Fruit fly (Drosophila melanogaster): ENCODE measurements around the gene CG43725.

Gene CG43725

DNA sequence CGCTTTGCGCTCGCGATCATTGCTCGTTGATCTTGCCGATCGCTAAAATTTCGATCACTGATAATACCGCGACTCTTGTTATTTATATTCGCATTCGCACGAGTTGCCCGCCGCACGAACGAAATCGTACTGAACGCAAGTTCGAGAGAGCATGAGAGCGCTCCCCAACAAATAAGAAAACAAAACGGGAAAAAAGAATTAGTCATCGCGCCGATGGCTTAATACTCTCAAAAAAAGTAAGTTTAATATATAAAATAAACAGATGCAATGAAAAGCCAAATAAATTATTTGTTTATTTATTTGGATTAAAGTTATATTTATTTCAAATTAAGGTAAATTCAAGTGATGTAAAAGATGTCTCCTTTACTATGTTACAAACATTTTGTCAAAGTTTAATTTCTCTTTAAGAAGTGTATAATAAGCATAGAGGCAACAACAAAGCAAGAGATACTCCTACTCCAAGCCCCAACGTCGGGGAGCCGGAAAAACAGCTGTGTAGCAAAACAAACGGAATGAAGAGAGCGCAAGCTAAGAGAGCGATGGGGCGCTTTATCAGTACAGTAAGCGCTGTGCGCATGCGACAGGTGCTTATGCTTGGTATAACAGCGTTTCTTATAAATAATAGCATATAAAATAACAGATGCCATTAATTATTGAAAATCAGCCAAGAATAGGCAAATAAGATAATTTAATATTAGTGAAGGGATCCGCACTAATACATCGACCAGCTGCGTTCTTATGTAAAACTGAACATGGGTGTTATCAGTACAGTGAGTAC is 17.8 kb upstream of the CG43725 start (continued):
- TF ChIP-seq CG6854 (GFP tag; optimal IDR thresholded peaks at IDR 0.05) = peak; percentile 79
- TF ChIP-seq HmgD (GFP tag; optimal IDR thresholded peaks at IDR 0.05) = no peak
- peak; percentile 92 for TF ChIP-seq CG18262 (tag; optimal IDR thresholded peaks at IDR 0.05)
- no peak for TF ChIP-seq MTF-1 (GFP tag; optimal IDR thresholded peaks at IDR 0.05; ENCODE audit: borderline replicate concordance)
- TF ChIP-seq ash1 (GFP tag; optimal IDR thresholded peaks at IDR 0.05) = no peak
- peak; percentile 94 for TF ChIP-seq sug (tag; optimal IDR thresholded peaks at IDR 0.05)
- peak; percentile 66 for TF ChIP-seq CG1602 (GFP tag; optimal IDR thresholded peaks at IDR 0.05)
- TF ChIP-seq CG2712 (tag; optimal IDR thresholded peaks at IDR 0.05) = peak; percentile 84
- no peak for TF ChIP-seq Ets65A (GFP tag)
- TF ChIP-seq Max (GFP tag; optimal IDR thresholded peaks at IDR 0.05) = peak; percentile 33
- TF ChIP-seq NfI (GFP tag; optimal IDR thresholded peaks at IDR 0.05) = peak; percentile 79
- TF ChIP-seq row (GFP tag; IDR thresholded peaks at IDR 0.05) = peak; percentile 94
- TF ChIP-seq CG9609 (GFP tag; optimal IDR thresholded peaks at IDR 0.05) = peak; percentile 40
- no peak for TF ChIP-seq repo (GFP tag; optimal IDR thresholded peaks at IDR 0.05)
- peak; percentile 91 for TF ChIP-seq dmrt99B (tag; optimal IDR thresholded peaks at IDR 0.05)
- TF ChIP-seq CG6689 (GFP tag; IDR thresholded peaks at IDR 0.05) = peak; percentile 64
- peak; percentile 52; the same call in 1 of the 2 replicates for TF ChIP-seq CG14667 (GFP tag; IDR thresholded peaks at IDR 0.05)
- TF ChIP-seq CG10565 (GFP tag; optimal IDR thresholded peaks at IDR 0.05) = no peak
- TF ChIP-seq wek (GFP tag; optimal IDR thresholded peaks at IDR 0.05) = peak; percentile 23
- TF ChIP-seq crc (GFP tag; optimal IDR thresholded peaks at IDR 0.05) = peak; percentile 36
- TF ChIP-seq onecut (GFP tag; IDR thresholded peaks at IDR 0.05) = peak; percentile 36; the same call in 1 of the 2 replicates
- peak; percentile 99 for TF ChIP-seq D19A (tag; optimal IDR thresholded peaks at IDR 0.05)
- no peak for TF ChIP-seq CG14965 (GFP tag; optimal IDR thresholded peaks at IDR 0.05; ENCODE audit: borderline replicate concordance)
- TF ChIP-seq Doc3 (GFP tag; IDR thresholded peaks at IDR 0.05; ENCODE audit: partially characterized antibody) = no peak
- peak; percentile 62 for TF ChIP-seq CG12104 (GFP tag; optimal IDR thresholded peaks at IDR 0.05)
- peak; percentile 5 for TF ChIP-seq D19B (GFP tag; optimal IDR thresholded peaks at IDR 0.05)
- no peak; the same call in 1 of the 2 replicates for TF ChIP-seq MBD-R2 (GFP tag; IDR thresholded peaks at IDR 0.05)
- TF ChIP-seq pan (optimal IDR thresholded peaks at IDR 0.05) = no peak
- TF ChIP-seq pan (GFP tag; optimal IDR thresholded peaks at IDR 0.05 in 1 of 2, IDR thresholded peaks at IDR 0.05 in 1 of 2) = peak in 1 of 2 experiments; percentile 63
- TF ChIP-seq Rx (GFP tag; IDR thresholded peaks at IDR 0.05) = peak; percentile 65; the same call in 1 of the 2 replicates
- peak; percentile 45 for TF ChIP-seq CG15601 (tag; optimal IDR thresholded peaks at IDR 0.05)
- peak; percentile 42 for TF ChIP-seq ems (GFP tag; optimal IDR thresholded peaks at IDR 0.05)
- TF ChIP-seq peb (GFP tag; IDR thresholded peaks at IDR 0.05) = peak; percentile 43
- peak; percentile 84 for TF ChIP-seq pnt (GFP tag; optimal IDR thresholded peaks at IDR 0.05)
- TF ChIP-seq CG10267 (tag; optimal IDR thresholded peaks at IDR 0.05) = peak; percentile 84
- peak; percentile 84 for TF ChIP-seq Optix (GFP tag; IDR thresholded peaks at IDR 0.05)
- TF ChIP-seq CG4820 (GFP tag; optimal IDR thresholded peaks at IDR 0.05) = peak; percentile 38
- peak; percentile 55 to 70 for TF ChIP-seq bsh (GFP tag; optimal IDR thresholded peaks at IDR 0.05)
- TF ChIP-seq NC2α (GFP tag; optimal IDR thresholded peaks at IDR 0.05) = peak; percentile 46
- no peak for TF ChIP-seq CG31224 (GFP tag; IDR thresholded peaks at IDR 0.05)
- TF ChIP-seq Asciz (GFP tag; optimal IDR thresholded peaks at IDR 0.05) = peak; percentile 58
- TF ChIP-seq tio (GFP tag; optimal IDR thresholded peaks at IDR 0.05) = peak; percentile 78
- TF ChIP-seq Camta (GFP tag; optimal IDR thresholded peaks at IDR 0.05) = peak; percentile 47
- peak; percentile 35 for TF ChIP-seq CG8290 (GFP tag; optimal IDR thresholded peaks at IDR 0.05)
- TF ChIP-seq CG8290 (tag; optimal IDR thresholded peaks at IDR 0.05) = peak; percentile 25 to 44
- peak; percentile 40 for TF ChIP-seq CG6683 (GFP tag; optimal IDR thresholded peaks at IDR 0.05)
- no peak for TF ChIP-seq CG16779 (GFP tag; IDR thresholded peaks at IDR 0.05)
- TF ChIP-seq CG2875 (GFP tag; optimal IDR thresholded peaks at IDR 0.05) = peak; percentile 60
- peak; percentile 83 for TF ChIP-seq CG16815 (GFP tag; optimal IDR thresholded peaks at IDR 0.05)
- peak; percentile 73 for TF ChIP-seq CG9437 (GFP tag; optimal IDR thresholded peaks at IDR 0.05)
